Fruit fly (Drosophila melanogaster): ENCODE data around the gene CG3165.

CG3165 gene

DNA sequence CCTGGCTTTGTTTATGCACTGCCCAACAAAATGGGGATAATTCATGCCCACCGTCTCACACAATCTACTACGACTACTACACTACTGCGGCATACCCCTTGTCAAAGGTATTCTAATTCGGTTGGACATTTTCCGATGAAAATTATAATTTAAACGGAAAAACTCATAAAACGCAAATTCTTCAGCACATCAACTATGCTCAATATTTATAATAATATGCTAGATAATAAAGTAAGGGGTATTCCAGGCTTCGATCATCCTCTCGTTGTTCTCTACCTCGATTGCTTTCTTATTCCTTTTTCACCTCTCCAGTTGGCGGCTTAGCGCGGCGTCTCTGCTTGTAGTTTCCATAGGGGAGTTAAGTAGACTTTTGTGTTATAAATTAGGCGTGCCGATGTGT, 35.6 kb upstream of the CG3165 start:
- no peak for TF ChIP-seq Dfd (GFP tag; optimal IDR thresholded peaks at IDR 0.05)
- no peak for TF ChIP-seq Hr78 (GFP tag; optimal IDR thresholded peaks at IDR 0.05)
- no peak for TF ChIP-seq N (GFP tag; optimal IDR thresholded peaks at IDR 0.05)
- TF ChIP-seq Hr83 (GFP tag; optimal IDR thresholded peaks at IDR 0.05; ENCODE audit: poor library complexity, severe bottlenecking), result no peak
- no peak for TF ChIP-seq jim (GFP tag; optimal IDR thresholded peaks at IDR 0.05)

DNA sequence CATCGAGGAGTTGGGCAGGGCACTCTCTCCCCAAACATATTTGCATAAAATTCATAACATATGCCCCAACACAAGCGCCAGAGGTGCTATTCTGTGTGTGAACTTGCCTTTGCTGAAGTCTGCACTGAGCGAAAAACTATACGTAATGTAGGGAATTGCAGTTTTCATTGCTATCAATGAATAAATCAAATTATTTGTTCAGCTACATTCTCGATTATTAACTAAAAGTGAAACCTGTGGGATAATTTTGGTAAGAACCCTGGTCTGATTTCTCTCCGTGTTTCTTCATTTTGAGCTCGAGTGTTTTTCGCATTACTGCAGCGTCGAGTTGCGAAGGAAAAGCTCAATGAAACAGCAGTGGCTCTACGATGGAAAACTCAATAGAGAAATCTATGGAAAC, 34.3 kb upstream of the CG3165 start:
- TF ChIP-seq sv (GFP tag; optimal IDR thresholded peaks at IDR 0.05), result no peak
- no peak for TF ChIP-seq CG9705 (GFP tag; optimal IDR thresholded peaks at IDR 0.05)
- TF ChIP-seq usp (GFP tag; optimal IDR thresholded peaks at IDR 0.05), result no peak
- no peak for TF ChIP-seq dl (GFP tag; optimal IDR thresholded peaks at IDR 0.05; ENCODE audit: insufficient read depth in 1 of 2, partially characterized antibody in 2 of 2)
- no peak for TF ChIP-seq pan (optimal IDR thresholded peaks at IDR 0.05)
- no peak for TF ChIP-seq Mio (GFP tag; optimal IDR thresholded peaks at IDR 0.05)
- TF ChIP-seq Rel (GFP tag; optimal IDR thresholded peaks at IDR 0.05), result no peak
- TF ChIP-seq Rel (tag; optimal IDR thresholded peaks at IDR 0.05), result no peak
- no peak for TF ChIP-seq lola (GFP tag; optimal IDR thresholded peaks at IDR 0.05)
- TF ChIP-seq psq (GFP tag; optimal IDR thresholded peaks at IDR 0.05), result no peak
- TF ChIP-seq Dif (GFP tag; optimal IDR thresholded peaks at IDR 0.05; ENCODE audit: partially characterized antibody), result no peak
- TF ChIP-seq tai (GFP tag; optimal IDR thresholded peaks at IDR 0.05), result no peak
- TF ChIP-seq sage (GFP tag; optimal IDR thresholded peaks at IDR 0.05), result no peak
- no peak for TF ChIP-seq N (GFP tag; optimal IDR thresholded peaks at IDR 0.05)
- no peak for TF ChIP-seq Vsx2 (GFP tag; optimal IDR thresholded peaks at IDR 0.05; ENCODE audit: partially characterized antibody)
- TF ChIP-seq dsf (GFP tag; optimal IDR thresholded peaks at IDR 0.05; ENCODE audit: borderline replicate concordance), result no peak
- TF ChIP-seq brk (GFP tag; optimal IDR thresholded peaks at IDR 0.05), result no peak
- TF ChIP-seq dmrt93B (GFP tag; optimal IDR thresholded peaks at IDR 0.05), result no peak
- no peak for TF ChIP-seq Dfd (GFP tag; optimal IDR thresholded peaks at IDR 0.05)

DNA sequence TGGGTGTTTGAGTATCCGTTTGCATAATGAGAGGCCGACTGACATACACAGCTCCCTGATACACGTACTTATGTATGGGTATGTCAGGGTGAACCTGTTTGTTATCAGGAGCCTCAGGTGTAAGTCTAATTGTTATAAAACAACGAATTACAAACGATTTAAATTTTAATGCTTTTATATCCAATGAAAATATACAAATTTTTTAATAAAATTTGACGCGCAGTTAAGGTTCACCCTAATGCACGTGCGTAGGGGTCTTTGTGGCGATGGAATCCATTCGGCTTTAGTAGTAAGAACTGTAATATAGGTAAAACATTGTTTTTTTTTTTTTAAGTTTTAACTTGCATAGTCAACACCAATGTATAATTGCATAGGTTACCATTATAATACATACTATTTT, 32.4 kb upstream of the CG3165 start:
- TF ChIP-seq Hnf4 (GFP tag; optimal IDR thresholded peaks at IDR 0.05), result no peak
- TF ChIP-seq Sp1 (GFP tag; optimal IDR thresholded peaks at IDR 0.05), result no peak
- TF ChIP-seq GATAd (GFP tag; optimal IDR thresholded peaks at IDR 0.05), result no peak
- no peak for TF ChIP-seq jim (GFP tag; optimal IDR thresholded peaks at IDR 0.05)
- no peak for TF ChIP-seq usp (GFP tag; optimal IDR thresholded peaks at IDR 0.05)
- TF ChIP-seq ey (GFP tag; optimal IDR thresholded peaks at IDR 0.05), result peak; percentile 0
- TF ChIP-seq Rel (GFP tag; optimal IDR thresholded peaks at IDR 0.05), result no peak
- no peak for TF ChIP-seq Rel (tag; optimal IDR thresholded peaks at IDR 0.05)
- TF ChIP-seq Abd-B (GFP tag; optimal IDR thresholded peaks at IDR 0.05), result no peak
- TF ChIP-seq Hr78 (GFP tag; optimal IDR thresholded peaks at IDR 0.05), result no peak
- no peak for TF ChIP-seq sv (GFP tag; optimal IDR thresholded peaks at IDR 0.05)
- TF ChIP-seq dmrt93B (GFP tag; optimal IDR thresholded peaks at IDR 0.05), result no peak
- no peak for TF ChIP-seq Jra (GFP tag; optimal IDR thresholded peaks at IDR 0.05)
- TF ChIP-seq Dif (GFP tag; optimal IDR thresholded peaks at IDR 0.05; ENCODE audit: partially characterized antibody), result no peak
- no peak for TF ChIP-seq CG9705 (GFP tag; optimal IDR thresholded peaks at IDR 0.05)
- no peak for TF ChIP-seq Hr83 (GFP tag; optimal IDR thresholded peaks at IDR 0.05; ENCODE audit: poor library complexity, severe bottlenecking)
- no peak for TF ChIP-seq tai (GFP tag; optimal IDR thresholded peaks at IDR 0.05)
- TF ChIP-seq sage (GFP tag; optimal IDR thresholded peaks at IDR 0.05), result no peak
- no peak for TF ChIP-seq HLH106 (tag; optimal IDR thresholded peaks at IDR 0.05)
- TF ChIP-seq CrebA (GFP tag; optimal IDR thresholded peaks at IDR 0.05; ENCODE audit: borderline replicate concordance), result no peak
- no peak for TF ChIP-seq Mio (GFP tag; optimal IDR thresholded peaks at IDR 0.05)
- no peak for TF ChIP-seq brk (GFP tag; optimal IDR thresholded peaks at IDR 0.05)
- no peak for TF ChIP-seq woc (GFP tag; optimal IDR thresholded peaks at IDR 0.05)
- TF ChIP-seq rgr (GFP tag; optimal IDR thresholded peaks at IDR 0.05), result peak; percentile 40
- TF ChIP-seq N (GFP tag; optimal IDR thresholded peaks at IDR 0.05), result no peak
- TF ChIP-seq CG32264 (GFP tag; optimal IDR thresholded peaks at IDR 0.05), result no peak
- no peak for TF ChIP-seq dsf (GFP tag; optimal IDR thresholded peaks at IDR 0.05; ENCODE audit: borderline replicate concordance)
- no peak for TF ChIP-seq lola (GFP tag; optimal IDR thresholded peaks at IDR 0.05)
- no peak for TF ChIP-seq Dfd (GFP tag; optimal IDR thresholded peaks at IDR 0.05)
- no peak for TF ChIP-seq dl (GFP tag; optimal IDR thresholded peaks at IDR 0.05; ENCODE audit: insufficient read depth in 1 of 2, partially characterized antibody in 2 of 2)
- TF ChIP-seq fru (GFP tag; optimal IDR thresholded peaks at IDR 0.05), result peak; percentile 39
- TF ChIP-seq Myc (optimal IDR thresholded peaks at IDR 0.05), result no peak
- TF ChIP-seq br (GFP tag; optimal IDR thresholded peaks at IDR 0.05), result peak; percentile 23
- no peak for TF ChIP-seq pan (optimal IDR thresholded peaks at IDR 0.05)
- peak; percentile 29 for TF ChIP-seq OdsH (GFP tag; optimal IDR thresholded peaks at IDR 0.05)
- peak; percentile 33 for TF ChIP-seq psq (GFP tag; optimal IDR thresholded peaks at IDR 0.05)
- TF ChIP-seq Vsx2 (GFP tag; optimal IDR thresholded peaks at IDR 0.05; ENCODE audit: partially characterized antibody), result no peak
- peak in 1 of 2 experiments; percentile 49 for TF ChIP-seq foxo (GFP tag; optimal IDR thresholded peaks at IDR 0.05)
- TF ChIP-seq h (GFP tag; optimal IDR thresholded peaks at IDR 0.05), result peak; percentile 53

Measured in whole organism, wandering third instar larva.